Fruit fly (Drosophila melanogaster) Kc167 (cell line): Measurements from ENCODE around the gene CG16781.

Experiments used
- Myc ChIP-seq: fragments of >200 bp; optimal IDR thresholded peaks from 2 replicates; lab custom pipeline; 2017; ENCODE audit warnings: missing external identifiers
- Sin3A ChIP-seq: fragments of >200 bp; optimal IDR thresholded peaks from 2 replicates; lab custom pipeline; 2018; ENCODE audit warnings: missing external identifiers
- h ChIP-seq: fragments of >200 bp; optimal IDR thresholded peaks from 3 replicates; lab custom pipeline; 2018; ENCODE audit warnings: missing external identifiers
- insv ChIP-seq: fragments of >200 bp; optimal IDR thresholded peaks from 3 replicates; lab custom pipeline; 2018; ENCODE audit warnings: missing external identifiers
- psq ChIP-seq: fragments of >200 bp; optimal IDR thresholded peaks from 2 replicates; lab custom pipeline; 2017; ENCODE audit warnings: missing external identifiers
- ttk ChIP-seq: sonication (Bioruptor generic); optimal IDR thresholded peaks from 2 replicates; lab custom pipeline; 2017; ENCODE audit warnings: missing external identifiers

- TF ChIP-seq Sin3A (lab: Kevin White, UChicago) (no peak), insv (lab: Kevin White, UChicago) (no peak), psq (lab: Kevin White, UChicago) (no peak), h (lab: Kevin White, UChicago) (no peak), ttk (lab: Kevin White, UChicago) (no peak), Myc (lab: Kevin White, UChicago) (no peak)
Measured at dm6 chrX:3414003-3414767, 49.7 kb downstream of the CG16781 start.
